Worm (Caenorhabditis elegans): ENCODE results near the gene Y51B9A.14.

Y51B9A.14 gene

DNA sequence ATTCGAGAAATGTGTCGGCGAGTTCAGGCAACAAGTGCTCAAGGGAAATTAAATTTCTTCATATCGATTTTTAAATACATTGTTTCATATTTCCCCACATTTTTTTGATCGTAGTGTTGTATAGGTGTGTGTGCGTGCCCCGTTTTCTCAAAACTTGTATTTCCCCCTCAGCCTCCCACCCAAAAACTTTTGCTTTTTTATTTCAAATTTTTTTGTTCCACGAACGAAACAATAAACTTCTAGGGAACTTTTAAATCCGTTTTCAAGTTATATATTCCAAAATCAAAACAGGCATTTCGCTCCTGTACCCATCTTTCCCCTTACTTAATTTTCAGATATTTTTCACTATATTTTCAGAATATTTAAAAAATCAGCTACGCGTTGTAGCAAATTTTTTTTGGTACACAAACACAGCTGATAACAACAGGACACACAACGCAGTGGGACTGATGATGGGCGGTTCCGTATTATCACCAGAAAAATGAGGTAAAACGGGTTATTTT is 19.8 kb upstream of the Y51B9A.14 start, which contains the start of the genes M176.4 and M176.16:
Gene M176.4 (plus strand): TSS at position 301 of the 503 bp plus-strand sequence.
Gene M176.16 (plus strand): TSS at position 453 of the 503 bp plus-strand sequence.
- no peak for TF ChIP-seq ceh-43 (GFP tag; optimal IDR thresholded peaks at IDR 0.05)
- no peak for TF ChIP-seq ces-1 (GFP tag; optimal IDR thresholded peaks at IDR 0.05)
- no peak for TF ChIP-seq nhr-76 (tag; optimal IDR thresholded peaks at IDR 0.05)
- no peak for TF ChIP-seq lsy-2 (tag; optimal IDR thresholded peaks at IDR 0.05)
- TF ChIP-seq nhr-237 (tag; optimal IDR thresholded peaks at IDR 0.05): no peak
- TF ChIP-seq unc-120 (tag; optimal IDR thresholded peaks at IDR 0.05; ENCODE audit: poor library complexity, severe bottlenecking): no peak

DNA sequence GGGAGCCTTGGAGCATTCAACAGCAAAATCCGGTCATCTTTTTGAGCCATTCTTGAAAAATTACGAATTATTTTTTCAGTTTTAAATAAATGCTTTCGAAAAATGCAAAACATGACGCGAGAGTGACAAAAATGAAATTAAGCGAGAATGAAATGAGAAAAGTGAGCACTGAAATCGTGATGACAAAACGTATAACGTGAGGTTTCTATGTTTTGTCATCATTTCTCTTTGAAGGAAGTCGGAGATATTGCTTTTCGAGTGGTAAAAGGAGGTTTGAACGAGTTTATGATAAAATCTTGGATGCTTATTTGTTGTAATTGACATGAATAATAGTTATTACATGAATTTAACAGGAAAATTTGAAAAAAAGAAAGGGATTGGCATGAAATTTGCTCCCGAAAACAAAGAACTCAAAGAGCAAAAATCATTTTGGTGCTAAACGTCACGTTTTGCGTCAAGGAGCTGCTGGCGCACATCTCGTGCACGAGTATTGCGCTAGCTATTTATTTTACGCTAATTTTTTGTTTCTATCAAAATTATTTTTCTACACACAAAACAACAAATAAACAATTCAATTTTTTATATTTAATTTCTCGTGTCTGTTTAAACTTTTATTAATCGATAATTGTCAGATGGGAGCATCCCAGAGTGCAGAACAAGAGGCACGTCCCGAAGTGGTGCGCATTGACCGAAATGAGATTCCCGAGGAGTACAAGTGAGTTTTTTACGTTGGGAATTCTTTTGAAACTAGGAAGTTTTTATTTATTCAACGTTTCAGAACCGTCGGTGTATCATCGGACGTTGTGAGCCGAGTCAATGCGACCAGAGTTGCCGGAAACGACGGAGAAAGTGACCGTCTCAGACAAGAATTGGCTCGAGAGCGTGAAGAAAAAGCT is 18.4 kb upstream of the Y51B9A.14 start, which contains the start of the genes gss-1 and chch-3:
Gene gss-1 (minus strand): TSS at position 51 of the 896 bp plus-strand sequence.
Gene chch-3 (plus strand): TSS at position 633 of the 896 bp plus-strand sequence.
- TF ChIP-seq ceh-39 (tag; optimal IDR thresholded peaks at IDR 0.05): no peak
- peak; percentile 27 for TF ChIP-seq lin-13 (tag; optimal IDR thresholded peaks at IDR 0.05)
- TF ChIP-seq snpc-4 (tag; optimal IDR thresholded peaks at IDR 0.05): no peak
- peak; percentile 39 for TF ChIP-seq ham-2 (GFP tag; optimal IDR thresholded peaks at IDR 0.05)
- peak; percentile 68 for TF ChIP-seq mep-1 (tag; optimal IDR thresholded peaks at IDR 0.05)
- TF ChIP-seq lsy-2 (tag; optimal IDR thresholded peaks at IDR 0.05): peak; percentile 38

DNA sequence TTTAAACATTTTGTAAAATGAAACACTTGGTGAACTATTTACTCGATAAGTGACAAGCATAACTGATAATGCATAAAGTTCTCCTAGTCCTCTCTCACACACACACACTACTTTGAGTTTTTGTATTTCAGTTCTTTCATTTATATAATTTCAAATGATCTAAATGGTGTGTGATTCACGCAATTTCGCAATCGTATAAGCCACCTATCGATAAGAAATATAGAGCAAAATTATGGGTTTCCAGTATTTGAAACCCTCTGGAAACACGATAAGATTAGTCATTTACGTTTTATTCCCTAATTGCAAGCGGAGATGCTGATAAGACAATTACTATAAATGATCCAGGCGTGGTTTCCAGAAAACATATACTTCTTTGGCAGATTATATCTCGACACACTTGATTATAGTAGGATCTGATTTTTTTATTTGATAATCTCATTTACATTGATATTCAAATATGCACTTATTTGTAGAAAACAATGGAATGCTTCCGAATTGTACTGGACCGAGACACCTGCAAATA is 13.9 kb upstream of the Y51B9A.14 start, which contains the start of gene arrd-3:
Gene arrd-3 (plus strand): TSS at position 473 of the 523 bp plus-strand sequence.
- TF ChIP-seq zip-8 (tag; optimal IDR thresholded peaks at IDR 0.05) (no peak), mls-2 (tag; optimal IDR thresholded peaks at IDR 0.05) (no peak), sem-2 (GFP tag; optimal IDR thresholded peaks at IDR 0.05) (no peak), hlh-1 (tag; optimal IDR thresholded peaks at IDR 0.05) (no peak), ceh-83 (GFP tag; optimal IDR thresholded peaks at IDR 0.05) (no peak), snpc-4 (tag; optimal IDR thresholded peaks at IDR 0.05) (no peak), ceh-39 (tag; optimal IDR thresholded peaks at IDR 0.05) (no peak), nhr-2 (tag; optimal IDR thresholded peaks at IDR 0.05) (no peak), flh-1 (GFP tag; optimal IDR thresholded peaks at IDR 0.05) (no peak), blmp-1 (tag; optimal IDR thresholded peaks at IDR 0.05) (no peak), mep-1 (tag; optimal IDR thresholded peaks at IDR 0.05) (no peak), nhr-237 (tag; optimal IDR thresholded peaks at IDR 0.05) (no peak), lin-32 (GFP tag; optimal IDR thresholded peaks at IDR 0.05) (no peak), unc-120 (tag; optimal IDR thresholded peaks at IDR 0.05; ENCODE audit: poor library complexity, severe bottlenecking) (no peak), M03D4.4 (tag; optimal IDR thresholded peaks at IDR 0.05) (no peak), elt-1 (tag; optimal IDR thresholded peaks at IDR 0.05; ENCODE audit: borderline replicate concordance, insufficient read depth) (no peak), pha-4 (tag; optimal IDR thresholded peaks at IDR 0.05) (no peak), ceh-43 (GFP tag; optimal IDR thresholded peaks at IDR 0.05) (no peak), drap-1 (GFP tag; optimal IDR thresholded peaks at IDR 0.05) (no peak), nhr-76 (tag; optimal IDR thresholded peaks at IDR 0.05) (no peak)

DNA sequence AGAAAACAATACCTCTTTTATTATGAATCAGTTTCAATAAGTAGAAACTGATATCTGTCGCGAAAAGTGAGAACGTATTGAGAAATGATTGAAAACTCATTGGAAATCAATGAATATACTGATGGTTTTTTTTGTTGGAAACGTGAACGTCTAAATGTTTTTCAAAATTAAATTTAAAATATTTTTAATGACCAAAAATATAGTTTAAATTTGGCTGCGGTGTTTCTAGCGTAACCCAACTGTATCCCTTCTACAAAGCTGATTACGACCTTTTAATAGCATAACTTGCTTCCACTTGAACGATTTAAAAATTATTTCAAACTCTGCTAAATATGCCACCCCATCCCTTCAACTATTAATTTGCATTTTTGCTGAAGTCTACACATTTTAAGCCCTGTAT is 13.2 kb upstream of the Y51B9A.14 start, which contains the start of gene M176.9:
Gene M176.9 (minus strand): TSS at position 101 of the 400 bp plus-strand sequence.
- TF ChIP-seq sem-2 (GFP tag; optimal IDR thresholded peaks at IDR 0.05) (no peak), pha-4 (tag; optimal IDR thresholded peaks at IDR 0.05) (no peak), tbx-8 (GFP tag; optimal IDR thresholded peaks at IDR 0.05) (no peak), unc-39 (tag; optimal IDR thresholded peaks at IDR 0.05) (no peak), ces-1 (GFP tag; optimal IDR thresholded peaks at IDR 0.05) (no peak), hlh-1 (tag; optimal IDR thresholded peaks at IDR 0.05) (no peak), flh-1 (GFP tag; optimal IDR thresholded peaks at IDR 0.05) (no peak), ceh-83 (GFP tag; optimal IDR thresholded peaks at IDR 0.05) (no peak), mep-1 (tag; optimal IDR thresholded peaks at IDR 0.05) (no peak), nhr-76 (tag; optimal IDR thresholded peaks at IDR 0.05) (no peak), mab-5 (tag; optimal IDR thresholded peaks at IDR 0.05) (no peak), ztf-11 (tag; optimal IDR thresholded peaks at IDR 0.05) (no peak), nhr-2 (tag; optimal IDR thresholded peaks at IDR 0.05) (no peak), M03D4.4 (tag; optimal IDR thresholded peaks at IDR 0.05) (no peak), nhr-28 (tag; optimal IDR thresholded peaks at IDR 0.05) (no peak), lin-32 (GFP tag; optimal IDR thresholded peaks at IDR 0.05) (no peak), lsy-2 (tag; optimal IDR thresholded peaks at IDR 0.05) (no peak), sptf-1 (tag; optimal IDR thresholded peaks at IDR 0.05) (no peak)

Measured in whole organism, mixed stage, embryonic.